Fruit fly (Drosophila melanogaster): ENCODE results near the gene Cdlc2.
A peak's percentile ranks its signal among the peaks of the same experiment; 100 is the strongest.

Gene Cdlc2

DNA sequence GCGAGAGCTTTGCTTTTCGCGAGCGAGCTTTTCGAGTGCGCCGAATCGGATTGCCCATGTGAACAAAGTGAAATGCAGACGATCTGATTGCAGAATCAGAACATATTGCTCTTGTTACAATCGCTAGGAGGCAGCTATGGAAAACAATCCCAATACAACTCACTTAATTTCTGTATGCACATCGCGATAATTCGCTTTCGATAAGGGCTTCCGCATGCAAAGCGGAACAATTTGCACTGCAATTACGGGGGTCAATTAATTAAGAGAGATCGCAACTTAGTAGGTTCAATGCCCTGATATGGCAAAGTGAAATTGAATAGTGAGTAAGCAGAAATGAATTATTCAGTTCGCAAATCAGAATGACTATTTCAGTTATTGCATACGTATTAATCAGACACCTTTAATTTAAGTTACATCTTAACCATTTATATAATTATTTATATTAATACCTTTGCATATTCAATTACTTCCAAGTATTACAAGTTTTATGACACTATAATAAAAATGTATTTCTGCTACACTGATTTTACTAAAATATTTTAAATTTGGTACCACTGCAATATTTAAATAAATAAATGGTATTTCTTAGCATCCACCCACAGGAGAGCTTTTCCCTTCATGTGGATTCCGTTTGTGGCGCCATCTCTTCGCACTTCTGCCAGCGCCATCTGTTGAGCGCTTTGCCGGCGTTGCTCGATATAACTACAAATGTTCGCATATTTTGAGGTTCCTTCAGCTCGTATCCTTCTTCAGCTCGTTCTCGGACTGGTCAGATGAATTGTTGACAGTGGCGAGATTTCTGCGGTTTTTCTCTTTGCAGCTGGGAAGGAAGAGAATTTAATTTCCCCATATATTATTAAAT lies 17.8 kb downstream of the Cdlc2 start, which contains the start of gene NLaz (continued):
- TF ChIP-seq kah (GFP tag; optimal IDR thresholded peaks at IDR 0.05): no peak
- TF ChIP-seq phol (tag; optimal IDR thresholded peaks at IDR 0.05): no peak
- no peak for TF ChIP-seq CG4328 (GFP tag; optimal IDR thresholded peaks at IDR 0.05)
- no peak for TF ChIP-seq Bteb2 (GFP tag; optimal IDR thresholded peaks at IDR 0.05)
- TF ChIP-seq CG10321 (GFP tag; IDR thresholded peaks at IDR 0.05): no peak
- TF ChIP-seq CG11093 (GFP tag; IDR thresholded peaks at IDR 0.05): no peak
- TF ChIP-seq knrl (GFP tag; IDR thresholded peaks at IDR 0.05; ENCODE audit: partially characterized antibody): no peak
- no peak for TF ChIP-seq CG11696 (GFP tag; IDR thresholded peaks at IDR 0.05)
- no peak for TF ChIP-seq Fer1 (GFP tag; optimal IDR thresholded peaks at IDR 0.05)
- TF ChIP-seq ken (GFP tag; IDR thresholded peaks at IDR 0.05): peak; percentile 83; the same call in 2 of the 3 replicates
- no peak for TF ChIP-seq dimm (GFP tag; IDR thresholded peaks at IDR 0.05)
- TF ChIP-seq CG3726 (GFP tag; IDR thresholded peaks at IDR 0.05): no peak
- peak; percentile 72 for TF ChIP-seq CG10366 (GFP tag; IDR thresholded peaks at IDR 0.05)
- TF ChIP-seq C15 (GFP tag; IDR thresholded peaks at IDR 0.05): no peak
- 0 out of 3 replicates have a peak, but pooled peaks have one; percentile 33 for TF ChIP-seq CG6791 (GFP tag; IDR thresholded peaks at IDR 0.05; ENCODE audit: partially characterized antibody)
- TF ChIP-seq CG11504 (tag; optimal IDR thresholded peaks at IDR 0.05): peak; percentile 63
- no peak for TF ChIP-seq CG9609 (GFP tag; optimal IDR thresholded peaks at IDR 0.05)
- peak; percentile 85; the same call in 1 of the 2 replicates for TF ChIP-seq vvl (GFP tag; IDR thresholded peaks at IDR 0.05)
- no peak for TF ChIP-seq lab (GFP tag; optimal IDR thresholded peaks at IDR 0.05)
- no peak for TF ChIP-seq odd (GFP tag; optimal IDR thresholded peaks at IDR 0.05)
- TF ChIP-seq CG4617 (GFP tag; optimal IDR thresholded peaks at IDR 0.05; ENCODE audit: borderline replicate concordance): peak; percentile 17
- TF ChIP-seq CG12219 (GFP tag; optimal IDR thresholded peaks at IDR 0.05): no peak
- peak; percentile 62; the same call in 1 of the 2 replicates for TF ChIP-seq CG32532 (GFP tag; IDR thresholded peaks at IDR 0.05)
- TF ChIP-seq ap (GFP tag; IDR thresholded peaks at IDR 0.05): no peak
- TF ChIP-seq esg (GFP tag; conservative IDR thresholded peaks at IDR 0.05): peak; percentile 18; the same call in 1 of the 2 replicates
- no peak for TF ChIP-seq TFAM (GFP tag; optimal IDR thresholded peaks at IDR 0.05)
- peak; percentile 95 for TF ChIP-seq Ets65A (GFP tag)
- TF ChIP-seq CG30431 (GFP tag; optimal IDR thresholded peaks at IDR 0.05): peak; percentile 34
- no peak for TF ChIP-seq Sry-δ (GFP tag; optimal IDR thresholded peaks at IDR 0.05)
- no peak for TF ChIP-seq lola (GFP tag; optimal IDR thresholded peaks at IDR 0.05)
- peak; percentile 69 for TF ChIP-seq ttk (GFP tag; IDR thresholded peaks at IDR 0.05)
- no peak for TF ChIP-seq CG15514 (GFP tag; optimal IDR thresholded peaks at IDR 0.05)
- TF ChIP-seq seq (GFP tag; IDR thresholded peaks at IDR 0.05): no peak
- no peak for TF ChIP-seq HLH4C (GFP tag; IDR thresholded peaks at IDR 0.05; ENCODE audit: partially characterized antibody)
- no peak for TF ChIP-seq Hey (tag; optimal IDR thresholded peaks at IDR 0.05)
- no peak for TF ChIP-seq ab (GFP tag; optimal IDR thresholded peaks at IDR 0.05)
- no peak for TF ChIP-seq pho (GFP tag; optimal IDR thresholded peaks at IDR 0.05)
- peak; percentile 73; the same call in 2 of the 3 replicates for TF ChIP-seq zfh1 (GFP tag; IDR thresholded peaks at IDR 0.05)
- TF ChIP-seq nerfin-2 (GFP tag; IDR thresholded peaks at IDR 0.05; ENCODE audit: partially characterized antibody): no peak
- no peak for TF ChIP-seq CG2712 (tag; optimal IDR thresholded peaks at IDR 0.05)
- peak; percentile 77 for TF ChIP-seq Ptx1 (GFP tag; IDR thresholded peaks at IDR 0.05)
- no peak for TF ChIP-seq ham (GFP tag; IDR thresholded peaks at IDR 0.05)
- TF ChIP-seq ATbp (GFP tag; optimal IDR thresholded peaks at IDR 0.05): no peak
- no peak for TF ChIP-seq E2f1 (GFP tag; IDR thresholded peaks at IDR 0.05)
- TF ChIP-seq CG32772 (GFP tag; IDR thresholded peaks at IDR 0.05): peak; percentile 7; the same call in 1 of the 2 replicates
- TF ChIP-seq wek (GFP tag; optimal IDR thresholded peaks at IDR 0.05): no peak
- TF ChIP-seq ERR (GFP tag; optimal IDR thresholded peaks at IDR 0.05): no peak
- peak; percentile 2 for TF ChIP-seq ind (GFP tag; optimal IDR thresholded peaks at IDR 0.05)
- no peak for TF ChIP-seq peb (GFP tag; IDR thresholded peaks at IDR 0.05)
